Worm (Caenorhabditis elegans) whole organism, late embryonic: ENCODE measurements around the gene let-858.

Experiments
- ama-1 ChIP-seq: fragments of 150-350 bp; optimal IDR thresholded peaks from 2 replicates; lab custom pipeline; 2014
- ceh-30 ChIP-seq: fragments of 150-350 bp; optimal IDR thresholded peaks from 2 replicates; lab custom pipeline; 2014; ENCODE audit warnings: missing biosample characterization, missing genetic modification characterization
- ceh-31 ChIP-seq: sonication (generic microtip); optimal IDR thresholded peaks from 2 replicates; lab custom pipeline; 2016; ENCODE audit warnings: missing genetic modification characterization, missing compliant biosample characterization
- dmd-4 ChIP-seq: sonication (generic microtip); optimal IDR thresholded peaks from 2 replicates; lab custom pipeline; 2016; ENCODE audit warnings: borderline replicate concordance, missing genetic modification characterization, missing compliant biosample characterization
- elt-4 ChIP-seq: sonication (generic microtip); optimal IDR thresholded peaks from 2 replicates; lab custom pipeline; 2016; ENCODE audit warnings: missing genetic modification characterization, missing compliant biosample characterization
- eyg-1 ChIP-seq: sonication (generic microtip); optimal IDR thresholded peaks from 2 replicates; lab custom pipeline; 2016; ENCODE audit warnings: missing genotype, missing genetic modification characterization, missing compliant biosample characterization
- fax-1 ChIP-seq: sonication (generic microtip); optimal IDR thresholded peaks from 2 replicates; lab custom pipeline; 2016; ENCODE audit warnings: missing genotype, missing genetic modification characterization, missing compliant biosample characterization
- hlh-30 ChIP-seq: sonication (generic microtip); optimal IDR thresholded peaks from 2 replicates; lab custom pipeline; 2017; ENCODE audit warnings: antibody characterized with exemption, missing genetic modification characterization, missing compliant biosample characterization; ENCODE audit not compliant: insufficient read depth
- lim-6 ChIP-seq: sonication (generic microtip); optimal IDR thresholded peaks from 2 replicates; lab custom pipeline; 2016; ENCODE audit warnings: missing genetic modification characterization, missing compliant biosample characterization
- odd-2 ChIP-seq: sonication (generic microtip); optimal IDR thresholded peaks from 2 replicates; lab custom pipeline; 2017; ENCODE audit warnings: antibody characterized with exemption, mild to moderate bottlenecking, missing genetic modification characterization, missing compliant biosample characterization
- pha-4 ChIP-seq: fragments of 150-350 bp; optimal IDR thresholded peaks from 2 replicates; lab custom pipeline; 2018; ENCODE audit warnings: missing biosample characterization, missing genetic modification reagents, missing genetic modification characterization
- pros-1 ChIP-seq: fragments of 150-350 bp; optimal IDR thresholded peaks from 2 replicates; lab custom pipeline; 2014; ENCODE audit warnings: missing biosample characterization, missing genetic modification reagents, missing genetic modification characterization
- unc-42 ChIP-seq: sonication (generic microtip); optimal IDR thresholded peaks from 2 replicates; lab custom pipeline; 2016; ENCODE audit warnings: missing genotype, missing genetic modification characterization, missing compliant biosample characterization

- no peak for TF ChIP-seq ama-1 (lab: Kevin White, UChicago)
- TF ChIP-seq ceh-30 (tag; lab: Kevin White, UChicago), result no peak
- TF ChIP-seq pros-1 (tag; lab: Kevin White, UChicago), result no peak
- TF ChIP-seq elt-4 (tag; lab: Kevin White, UChicago), result no peak
- TF ChIP-seq ceh-31 (tag; lab: Kevin White, UChicago), result no peak
- no peak for TF ChIP-seq dmd-4 (tag; lab: Kevin White, UChicago)
- TF ChIP-seq pha-4, result no peak
- no peak for TF ChIP-seq hlh-30
- no peak for TF ChIP-seq fax-1 (tag; lab: Kevin White, UChicago)
- no peak for TF ChIP-seq unc-42 (tag; lab: Kevin White, UChicago)
- TF ChIP-seq lim-6, result no peak
- no peak for TF ChIP-seq odd-2 (tag; lab: Kevin White, UChicago)
- TF ChIP-seq eyg-1 (tag; lab: Kevin White, UChicago), result no peak
Observed at ce11 chrII:11048930-11049329, 26.8 kb downstream of the let-858 start, which contains the start of gene F33A8.4.
